Worm (Caenorhabditis elegans) whole organism, mixed stage, embryonic: Measurements from ENCODE around the gene F49H6.8.

Experiments used
- M03D4.4 ChIP-seq: sonication (generic microtip); optimal IDR thresholded peaks from 2 replicates; lab custom pipeline; 2017; ENCODE audit warnings: mild to moderate bottlenecking, missing genetic modification characterization, missing compliant biosample characterization
- blmp-1 ChIP-seq: fragments of 150-350 bp; optimal IDR thresholded peaks from 2 replicates; lab custom pipeline; 2014; ENCODE audit warnings: missing biosample characterization, missing genetic modification characterization
- drap-1 ChIP-seq: fragments of 200-800 bp; sonication (Bioruptor generic); optimal IDR thresholded peaks from 3 replicates; lab custom pipeline; 2018; ENCODE audit warnings: mild to moderate bottlenecking, missing genetic modification characterization, missing compliant biosample characterization
- elt-3 ChIP-seq: fragments of 150-350 bp; optimal IDR thresholded peaks from 2 replicates; lab custom pipeline; 2014; ENCODE audit warnings: missing biosample characterization, missing genetic modification characterization
- snpc-4 ChIP-seq: fragments of 150-350 bp; optimal IDR thresholded peaks from 2 replicates; lab custom pipeline; 2014; ENCODE audit warnings: missing biosample characterization, missing genetic modification characterization

DNA sequence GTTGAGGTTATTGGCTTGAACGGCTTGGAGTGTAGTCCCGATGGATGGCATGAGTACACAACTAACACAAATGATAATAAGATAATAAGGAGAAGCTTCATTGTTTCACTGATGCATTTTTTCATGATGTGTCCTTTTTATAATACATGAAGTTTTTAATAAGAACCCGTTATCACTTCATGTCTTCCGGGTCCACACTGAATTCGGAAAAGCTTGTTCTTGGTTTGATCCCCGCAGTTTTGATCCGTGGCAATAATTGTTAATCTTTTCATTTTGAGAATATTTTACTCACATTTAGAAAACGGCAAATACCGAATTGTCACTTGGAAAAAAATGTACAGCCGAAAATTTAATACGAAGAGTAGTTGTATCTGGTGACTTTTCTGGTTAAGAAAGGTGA lies 33.8 kb downstream of the F49H6.8 start, which contains the start of gene Y102A5C.27:
- no peak for TF ChIP-seq elt-3 (tag; lab: Kevin White, UChicago)
- TF ChIP-seq blmp-1, result no peak
- TF ChIP-seq snpc-4, result no peak
- TF ChIP-seq M03D4.4, result no peak
- TF ChIP-seq drap-1 (GFP tag; lab: Kevin White, UChicago), result no peak
